Worm (Caenorhabditis elegans) whole organism, L4 larva: ENCODE measurements around the gene C01B9.1.

ENCODE experiments used
- F49E8.2 ChIP-seq: sonication (generic microtip); optimal IDR thresholded peaks from 2 replicates; lab custom pipeline; 2016; ENCODE audit warnings: missing compliant biosample characterization, mild to moderate bottlenecking, missing genetic modification characterization, borderline replicate concordance
- ceh-62 ChIP-seq: sonication (generic microtip); optimal IDR thresholded peaks from 2 replicates; lab custom pipeline; 2017; ENCODE audit warnings: missing biosample characterization, missing genetic modification characterization
- egl-27 ChIP-seq: sonication (generic microtip); optimal IDR thresholded peaks from 3 replicates; lab custom pipeline; 2017; ENCODE audit warnings: missing biosample characterization, missing genetic modification reagents, missing genetic modification characterization
- lin-15B ChIP-seq: fragments of 150-350 bp; sonication (generic microtip); optimal IDR thresholded peaks from 3 replicates; lab custom pipeline; 2014; ENCODE audit warnings: missing biosample characterization, missing genetic modification characterization
- nhr-77 ChIP-seq: fragments of 150-350 bp; optimal IDR thresholded peaks from 2 replicates; lab custom pipeline; 2014; ENCODE audit warnings: missing biosample characterization, missing genetic modification characterization

DNA sequence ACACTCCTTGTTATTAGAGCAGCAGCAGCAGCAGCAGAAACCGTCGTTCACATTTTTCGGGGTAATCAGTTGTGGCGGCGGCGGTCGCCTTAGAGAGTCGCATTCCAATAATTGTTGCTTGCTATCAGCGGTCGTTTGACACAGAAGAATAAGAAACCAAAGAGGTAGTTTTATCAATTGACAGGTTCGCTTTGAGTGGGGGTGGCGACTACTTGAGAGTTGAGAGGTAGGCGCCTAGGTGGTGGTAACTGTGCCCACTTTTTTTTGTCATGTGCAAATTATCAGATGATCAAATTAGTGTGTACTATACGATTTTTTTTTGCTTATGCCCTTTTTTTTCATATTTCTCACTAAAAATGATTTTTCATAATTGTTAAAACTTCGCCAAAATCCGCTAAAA lies 42.6 kb downstream of the C01B9.1 start:
- TF ChIP-seq egl-27 (tag; lab: Kevin White, UChicago), result no peak
- no peak for TF ChIP-seq ceh-62 (tag; lab: Kevin White, UChicago)
- peak; percentile 82 for TF ChIP-seq nhr-77
- no peak for TF ChIP-seq lin-15B (tag; lab: Kevin White, UChicago)
- TF ChIP-seq F49E8.2 (tag; lab: Kevin White, UChicago), result no peak
